Fruit fly (Drosophila melanogaster) whole organism, prepupa: ENCODE results near the gene Lint-1.

Experiments
- CG10631 ChIP-seq: fragments of 200-800 bp; sonication (Bioruptor generic); optimal IDR thresholded peaks from 2 replicates; lab custom pipeline; 2016; ENCODE audit warnings: missing biosample characterization, missing genetic modification characterization
- CG11902 ChIP-seq: fragments of 200-800 bp; sonication (Bioruptor generic); optimal IDR thresholded peaks from 3 replicates; lab custom pipeline; 2016; ENCODE audit warnings: missing biosample characterization, missing genetic modification characterization
- CG15336 ChIP-seq: fragments of 200-800 bp; sonication (Bioruptor generic); IDR thresholded peaks from 2 replicates; pipeline ENCODE4 v1.3.6; 2022; ENCODE audit warnings: missing biosample characterization, missing genetic modification characterization
- CG1621 ChIP-seq: fragments of 200-800 bp; sonication (Bioruptor generic); optimal IDR thresholded peaks from 3 replicates; lab custom pipeline; 2018; ENCODE audit warnings: missing biosample characterization, mild to moderate bottlenecking, missing genetic modification characterization
- CG3032 ChIP-seq: fragments of 200-800 bp; optimal IDR thresholded peaks from 2 replicates; lab custom pipeline; 2019; ENCODE audit warnings: missing biosample characterization, mild to moderate bottlenecking, missing genetic modification characterization, moderate library complexity
- CG31627 ChIP-seq: fragments of 200-800 bp; sonication (Bioruptor generic); optimal IDR thresholded peaks from 3 replicates; lab custom pipeline; 2016; ENCODE audit warnings: missing biosample characterization, missing genetic modification characterization
- CG32006 ChIP-seq: fragments of 200-800 bp; sonication (Bioruptor generic); optimal IDR thresholded peaks from 3 replicates; lab custom pipeline; 2017; ENCODE audit warnings: missing biosample characterization, mild to moderate bottlenecking, missing genetic modification characterization
- CG3919 ChIP-seq: fragments of 200-800 bp; sonication (Bioruptor generic); optimal IDR thresholded peaks from 3 replicates; lab custom pipeline; 2016; ENCODE audit warnings: missing biosample characterization, missing genetic modification characterization
- CG6163 ChIP-seq: fragments of 200-800 bp; sonication (Bioruptor generic); IDR thresholded peaks from 3 replicates; pipeline ENCODE4 v1.3.6; 2022; ENCODE audit warnings: missing biosample characterization, missing genetic modification characterization
- CG6792 ChIP-seq: fragments of 200-800 bp; sonication (Bioruptor generic); optimal IDR thresholded peaks from 3 replicates; lab custom pipeline; 2016; ENCODE audit warnings: missing biosample characterization, missing genetic modification characterization
- CG8119 ChIP-seq: fragments of 200-800 bp; sonication (Bioruptor generic); IDR thresholded peaks from 3 replicates; pipeline ENCODE4 v1.3.6; 2022; ENCODE audit warnings: missing biosample characterization, missing genetic modification characterization
- CG9139 ChIP-seq: fragments of 200-800 bp; sonication (Bioruptor generic); optimal IDR thresholded peaks from 3 replicates; lab custom pipeline; 2017; ENCODE audit warnings: missing biosample characterization, mild to moderate bottlenecking, missing genetic modification characterization
- Eip75B ChIP-seq: fragments of 200-800 bp; sonication (Bioruptor generic); optimal IDR thresholded peaks from 3 replicates; lab custom pipeline; 2016; ENCODE audit warnings: missing biosample characterization, missing genetic modification characterization
- Eip78C ChIP-seq: fragments of 200-800 bp; sonication (Bioruptor generic); peaks from one replicate; lab custom pipeline; 2016; ENCODE audit warnings: missing biosample characterization, missing genetic modification characterization
- Eip93F ChIP-seq: fragments of 200-800 bp; sonication (Bioruptor generic); optimal IDR thresholded peaks from 2 replicates; lab custom pipeline; 2016; ENCODE audit warnings: missing biosample characterization, mild to moderate bottlenecking, missing genetic modification characterization
- Ets21C ChIP-seq: fragments of 200-800 bp; sonication (Bioruptor generic); optimal IDR thresholded peaks from 3 replicates; lab custom pipeline; 2016; ENCODE audit warnings: missing biosample characterization, missing genetic modification characterization
- Gug ChIP-seq: fragments of 200-800 bp; sonication (Bioruptor generic); IDR thresholded peaks from 2 replicates; pipeline ENCODE4 v1.3.6; 2022; ENCODE audit warnings: missing biosample characterization, missing genetic modification characterization
- Hr38 ChIP-seq: sonication (Bioruptor generic); optimal IDR thresholded peaks from 2 replicates; lab custom pipeline; 2016; ENCODE audit warnings: missing biosample characterization, missing genetic modification characterization
- Hr4 ChIP-seq: fragments of 200-800 bp; sonication (Bioruptor generic); optimal IDR thresholded peaks from 3 replicates; lab custom pipeline; 2016; ENCODE audit warnings: missing biosample characterization, missing genetic modification characterization
- Met ChIP-seq: fragments of 200-800 bp; sonication (Bioruptor generic); optimal IDR thresholded peaks from 3 replicates; lab custom pipeline; 2016; ENCODE audit warnings: missing biosample characterization, missing genetic modification characterization
- Sox102F ChIP-seq: fragments of 200-800 bp; sonication (Bioruptor generic); optimal IDR thresholded peaks from 2 replicates; lab custom pipeline; 2016; ENCODE audit warnings: missing biosample characterization, mild to moderate bottlenecking, missing genetic modification characterization
- Sox14 ChIP-seq: fragments of 200-800 bp; sonication (Bioruptor generic); optimal IDR thresholded peaks from 3 replicates; lab custom pipeline; 2016; ENCODE audit warnings: missing biosample characterization, missing genetic modification characterization
- Sox15 ChIP-seq: fragments of 200-800 bp; sonication (Bioruptor generic); optimal IDR thresholded peaks from 3 replicates; lab custom pipeline; 2016; ENCODE audit warnings: missing biosample characterization, missing genetic modification characterization
- achi ChIP-seq: fragments of 200-800 bp; sonication (Bioruptor generic); optimal IDR thresholded peaks from 3 replicates; lab custom pipeline; 2016; ENCODE audit warnings: missing biosample characterization, missing genetic modification characterization
- acj6 ChIP-seq: fragments of 200-800 bp; sonication (Bioruptor generic); optimal IDR thresholded peaks from 3 replicates; lab custom pipeline; 2016; ENCODE audit warnings: missing biosample characterization, missing genetic modification characterization
- dsx ChIP-seq: fragments of 200-800 bp; optimal IDR thresholded peaks from 3 replicates; lab custom pipeline; 2019; ENCODE audit warnings: missing biosample characterization, mild to moderate bottlenecking, missing genetic modification characterization, moderate library complexity; ENCODE audit not compliant: poor library complexity, severe bottlenecking
- eg ChIP-seq: fragments of 200-800 bp; sonication (Bioruptor generic); IDR thresholded peaks from 3 replicates; pipeline ENCODE4 v1.3.6; 2022; ENCODE audit warnings: missing biosample characterization, missing genetic modification characterization
- esn ChIP-seq: fragments of 200-800 bp; sonication (Bioruptor generic); optimal IDR thresholded peaks from 2 replicates; lab custom pipeline; 2016; ENCODE audit warnings: missing biosample characterization, mild to moderate bottlenecking, missing genetic modification characterization, moderate library complexity
- fd59A ChIP-seq: fragments of 200-800 bp; sonication (Bioruptor generic); optimal IDR thresholded peaks from 2 replicates; lab custom pipeline; 2017; ENCODE audit warnings: missing biosample characterization, mild to moderate bottlenecking, missing genetic modification characterization, missing genetic modification reagents
- fd85E ChIP-seq: fragments of 200-800 bp; sonication (Bioruptor generic); optimal IDR thresholded peaks from 3 replicates; lab custom pipeline; 2016; ENCODE audit warnings: missing biosample characterization, missing genetic modification characterization
- fkh ChIP-seq: fragments of 200-800 bp; sonication (Bioruptor generic); optimal IDR thresholded peaks from 3 replicates; lab custom pipeline; 2017; ENCODE audit warnings: missing biosample characterization, mild to moderate bottlenecking, missing genetic modification characterization, moderate library complexity
- lz ChIP-seq: fragments of 200-800 bp; sonication (Bioruptor generic); optimal IDR thresholded peaks from 3 replicates; lab custom pipeline; 2016; ENCODE audit warnings: missing biosample characterization, missing genetic modification characterization
- net ChIP-seq: fragments of 200-800 bp; sonication (Bioruptor generic); optimal IDR thresholded peaks from 3 replicates; lab custom pipeline; 2016; ENCODE audit warnings: missing biosample characterization, missing genetic modification characterization
- pdm3 ChIP-seq: fragments of 200-800 bp; sonication (Bioruptor generic); optimal IDR thresholded peaks from 3 replicates; lab custom pipeline; 2016; ENCODE audit warnings: missing biosample characterization, missing genetic modification characterization
- ss ChIP-seq, 2 experiments: fragments of 200-800 bp; sonication (Bioruptor generic); optimal IDR thresholded peaks; 2 replicates in 1 of 2; 3 replicates in 1 of 2; lab custom pipeline; 2017 to 2018; ENCODE audit warnings: mild to moderate bottlenecking in 2 of 2, missing biosample characterization in 2 of 2, missing genetic modification characterization in 2 of 2, moderate library complexity in 1 of 2
- vri ChIP-seq: fragments of 200-800 bp; sonication (Bioruptor generic); optimal IDR thresholded peaks from 3 replicates; lab custom pipeline; 2016; ENCODE audit warnings: missing biosample characterization, mild to moderate bottlenecking, missing genetic modification characterization

Gene Lint-1

dm6 chrX:11155808-11156589 lies 6.9 kb downstream of the Lint-1 start:
- TF ChIP-seq achi = peak; percentile 2
- TF ChIP-seq Gug (GFP tag; lab: Robert Waterston, UW) = 0 out of 2 replicates have a peak, but pooled peaks have one; percentile 12
- no peak for TF ChIP-seq fkh (GFP tag; lab: Kevin White, UChicago)
- peak; percentile 32 for TF ChIP-seq acj6 (GFP tag; lab: Kevin White, UChicago)
- peak; percentile 16 for TF ChIP-seq CG6792
- TF ChIP-seq dsx (GFP tag; lab: Kevin White, UChicago) = peak; percentile 74
- peak; percentile 17 for TF ChIP-seq esn (GFP tag; lab: Kevin White, UChicago)
- TF ChIP-seq CG6163 (GFP tag; lab: Robert Waterston, UW) = peak; percentile 5; the same call in 1 of the 3 replicates
- no peak for TF ChIP-seq lz
- TF ChIP-seq Eip78C (GFP tag; lab: Kevin White, UChicago) = peak; percentile 78
- TF ChIP-seq net (GFP tag; lab: Kevin White, UChicago) = no peak
- peak; percentile 1 for TF ChIP-seq CG9139
- TF ChIP-seq CG3919 = peak; percentile 11
- no peak for TF ChIP-seq CG31627 (GFP tag; lab: Kevin White, UChicago)
- TF ChIP-seq CG15336 (GFP tag; lab: Robert Waterston, UW) = 0 out of 2 replicates have a peak, but pooled peaks have one; percentile 31
- TF ChIP-seq vri = no peak
- TF ChIP-seq CG8119 (GFP tag; lab: Robert Waterston, UW) = peak; percentile 41; the same call in 2 of the 3 replicates
- peak; percentile 27 for TF ChIP-seq pdm3 (GFP tag; lab: Kevin White, UChicago)
- TF ChIP-seq, all 60 proteins: peak for 13

DNA sequence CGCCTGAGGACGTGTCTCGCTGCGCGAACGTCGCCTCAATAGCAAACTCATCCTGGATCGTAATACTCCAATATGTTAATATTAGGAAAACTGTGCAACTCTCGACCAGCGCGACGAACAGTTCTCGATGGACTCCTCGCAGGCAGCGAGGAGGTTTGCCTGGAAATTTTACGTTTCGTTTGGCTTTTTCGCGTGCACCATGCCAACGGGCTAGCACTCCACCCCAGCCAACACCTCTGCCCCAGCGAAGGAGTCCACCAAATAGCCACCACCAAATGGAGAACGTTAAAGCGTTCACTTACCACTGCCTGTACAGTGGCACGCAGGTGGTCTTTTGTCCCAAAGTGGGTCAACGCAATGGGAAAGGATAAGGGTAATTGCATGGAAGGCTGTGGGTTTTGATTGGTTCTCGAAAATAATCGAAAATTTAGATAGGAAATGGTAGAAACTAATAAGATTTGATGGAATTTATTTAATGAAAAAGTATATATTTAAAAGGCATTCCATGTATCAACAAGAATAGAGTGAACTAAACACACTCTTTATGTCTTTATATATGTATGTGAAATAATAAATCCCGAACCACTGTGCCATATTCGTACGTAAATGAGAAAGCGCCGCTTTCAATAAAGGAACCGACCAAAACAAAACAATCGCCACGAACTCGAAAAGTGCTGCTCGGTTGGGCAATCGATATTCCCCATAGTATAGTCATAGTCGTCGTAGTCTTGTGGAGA lies 10.8 kb downstream of the Lint-1 start, which contains the start of gene CG32668:
TSS of gene CG32668 (minus strand) at position 51 of the 737 bp plus-strand sequence.
- TF ChIP-seq Eip78C (GFP tag; lab: Kevin White, UChicago) (peak; percentile 57), CG32006 (GFP tag; lab: Kevin White, UChicago) (no peak), Met (GFP tag; lab: Kevin White, UChicago) (no peak), CG31627 (GFP tag; lab: Kevin White, UChicago) (no peak)
- TF ChIP-seq, all 60 proteins: peak for 1

- TF ChIP-seq ss (GFP tag; optimal IDR thresholded peaks at IDR 0.05; lab: Kevin White, UChicago) (no peak), CG10631 (GFP tag; lab: Kevin White, UChicago) (no peak), Sox14 (GFP tag; lab: Kevin White, UChicago) (no peak), CG3032 (tag; lab: Kevin White, UChicago) (no peak), CG6163 (GFP tag; lab: Robert Waterston, UW) (no peak), Eip78C (GFP tag; lab: Kevin White, UChicago) (peak; percentile 46), CG11902 (GFP tag; lab: Kevin White, UChicago) (no peak), CG3919 (peak; percentile 12), CG1621 (tag; lab: Kevin White, UChicago) (no peak), CG31627 (GFP tag; lab: Kevin White, UChicago) (no peak), fd59A (no peak), Hr38 (GFP tag; lab: Kevin White, UChicago) (no peak), Eip75B (no peak), eg (GFP tag; lab: Robert Waterston, UW) (0 out of 3 replicates have a peak, but pooled peaks have one; percentile 37), Hr4 (GFP tag; lab: Kevin White, UChicago) (no peak), acj6 (GFP tag; lab: Kevin White, UChicago) (no peak), pdm3 (GFP tag; lab: Kevin White, UChicago) (no peak), Eip93F (GFP tag; lab: Kevin White, UChicago) (no peak)
Observed at dm6 chrX:11168958-11169357, 19.8 kb downstream of the Lint-1 start, which contains the start of gene Antdh. Gene Antdh (minus strand): TSS chrX:11169058.

- TF ChIP-seq CG8119 (GFP tag; lab: Robert Waterston, UW) = no peak
- no peak for TF ChIP-seq Ets21C (GFP tag; lab: Kevin White, UChicago)
- TF ChIP-seq Sox102F = no peak
- no peak for TF ChIP-seq fd85E
- no peak for TF ChIP-seq Sox15 (GFP tag; lab: Kevin White, UChicago)
Observed at dm6 chrX:11170578-11170977, 21.5 kb downstream of the Lint-1 start, which contains the start of gene CG1394. Gene CG1394 (minus strand): TSS chrX:11170678.
